Fruit fly (Drosophila melanogaster) whole organism: ENCODE data around the gene Cad96Cb.

Source experiments
- CG8478 ChIP-seq: fragments of >200 bp; optimal IDR thresholded peaks from 2 replicates; lab custom pipeline; 2018; ENCODE audit warnings: inconsistent platforms
- Dll ChIP-seq: fragments of >200 bp; optimal IDR thresholded peaks from 2 replicates; lab custom pipeline; 2017

DNA sequence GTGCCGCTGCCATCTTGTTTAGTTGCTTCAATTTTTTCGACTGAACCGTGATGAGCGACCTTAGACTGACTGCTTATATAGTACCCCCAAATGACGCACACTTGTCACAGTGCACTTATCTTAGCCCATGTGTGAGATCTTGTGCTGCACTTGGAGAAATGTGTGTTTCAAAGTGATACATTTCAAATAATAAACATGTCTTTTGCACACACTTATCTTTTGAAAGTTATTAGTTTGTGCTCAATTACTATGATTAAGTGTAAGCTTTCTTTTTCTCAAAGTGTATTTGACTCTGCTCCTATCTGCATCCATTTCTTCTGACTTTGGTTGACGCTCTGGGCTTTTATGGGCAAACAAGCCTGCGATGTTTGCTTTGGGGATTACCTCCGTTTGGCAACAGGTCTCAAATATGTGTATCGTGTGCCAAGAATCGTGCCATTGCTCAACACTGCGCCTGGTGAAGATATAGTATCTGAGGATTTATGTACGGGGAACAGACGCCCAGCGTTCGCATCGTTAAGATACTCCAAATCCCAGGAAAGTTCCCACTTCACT, 47.8 kb upstream of the Cad96Cb start, which contains the start of gene CG10514:
- TF ChIP-seq Dll: no peak
- TF ChIP-seq CG8478 (lab: Kevin White, UChicago): no peak
